Fruit fly (Drosophila melanogaster): Measurements from ENCODE around the gene Hsp67Bc.

The Hsp67Bc gene

DNA sequence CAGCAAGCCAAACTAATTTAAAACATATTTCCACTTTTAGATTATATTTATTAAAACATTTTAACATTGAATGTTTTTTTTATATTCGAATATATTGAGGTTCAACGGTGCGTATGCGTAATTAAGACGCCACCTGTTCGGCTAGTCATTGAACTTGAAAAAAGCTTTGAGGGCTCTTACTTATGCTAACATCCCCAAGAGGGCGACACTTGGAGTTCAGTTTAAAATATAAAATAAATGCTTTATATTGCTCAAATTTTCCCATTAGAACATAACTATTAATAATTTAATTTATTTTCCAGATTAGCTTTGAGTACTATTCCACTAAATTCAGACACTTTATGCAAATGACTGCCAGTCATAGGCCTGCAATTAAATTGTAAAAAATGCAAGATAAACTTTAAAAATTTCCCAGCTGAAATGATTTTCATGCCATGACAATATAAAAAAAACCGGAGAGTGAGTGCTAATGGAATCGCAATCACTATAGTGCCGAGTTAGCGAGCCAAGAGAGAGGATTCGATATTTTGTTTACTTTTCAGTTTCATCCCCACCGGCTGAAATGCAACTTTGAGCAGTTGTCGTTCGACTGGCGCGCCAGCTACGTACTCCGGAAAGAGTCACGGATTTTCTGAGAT lies 38.4 kb downstream of the Hsp67Bc start, which contains the start of gene PGRP-LA (continued):
- TF ChIP-seq Jarid2 (GFP tag; optimal IDR thresholded peaks at IDR 0.05) (no peak), CG17359 (tag; optimal IDR thresholded peaks at IDR 0.05) (no peak), ATbp (GFP tag; optimal IDR thresholded peaks at IDR 0.05) (peak; percentile 15), Spps (tag; optimal IDR thresholded peaks at IDR 0.05) (no peak), Gug (GFP tag; IDR thresholded peaks at IDR 0.05) (no peak), vvl (GFP tag; IDR thresholded peaks at IDR 0.05) (peak; percentile 35; the same call in 1 of the 2 replicates), CG12299 (tag; optimal IDR thresholded peaks at IDR 0.05) (no peak), CG18476 (GFP tag; optimal IDR thresholded peaks at IDR 0.05) (no peak), ttk (GFP tag; IDR thresholded peaks at IDR 0.05) (no peak), CG12942 (GFP tag; optimal IDR thresholded peaks at IDR 0.05) (no peak), CG9932 (GFP tag; IDR thresholded peaks at IDR 0.05) (no peak; the same call in 1 of the 2 replicates), Trl (optimal IDR thresholded peaks at IDR 0.05) (no peak), Trl (GFP tag; optimal IDR thresholded peaks at IDR 0.05) (no peak), sc (optimal IDR thresholded peaks at IDR 0.05) (no peak), sc (GFP tag; optimal IDR thresholded peaks at IDR 0.05) (no peak), Atf6 (GFP tag; IDR thresholded peaks at IDR 0.05) (no peak), Camta (GFP tag; optimal IDR thresholded peaks at IDR 0.05) (no peak), gt (GFP tag; IDR thresholded peaks at IDR 0.05) (no peak), CG4282 (GFP tag; optimal IDR thresholded peaks at IDR 0.05) (no peak), crp (GFP tag; optimal IDR thresholded peaks at IDR 0.05) (no peak), ken (GFP tag; IDR thresholded peaks at IDR 0.05) (no peak), CG30020 (tag; optimal IDR thresholded peaks at IDR 0.05) (no peak), Fer3 (tag; optimal IDR thresholded peaks at IDR 0.05) (peak; percentile 29), zen (tag; optimal IDR thresholded peaks at IDR 0.05) (no peak), CG17912 (GFP tag; optimal IDR thresholded peaks at IDR 0.05) (no peak), Antp (GFP tag; optimal IDR thresholded peaks at IDR 0.05) (no peak), Lim3 (GFP tag; IDR thresholded peaks at IDR 0.05) (no peak), Hmx (GFP tag; optimal IDR thresholded peaks at IDR 0.05) (no peak), HHEX (GFP tag; optimal IDR thresholded peaks at IDR 0.05) (peak; percentile 9), Pdp1 (GFP tag; optimal IDR thresholded peaks at IDR 0.05) (no peak)

Data from whole organism, embryonic.